Worm (Caenorhabditis elegans) whole organism, early embryonic: Measurements from ENCODE around the gene F38G1.3.

Experiments
- B0310.2 ChIP-seq: sonication (generic microtip); optimal IDR thresholded peaks from 2 replicates; lab custom pipeline; 2016; ENCODE audit warnings: mild to moderate bottlenecking, missing genetic modification characterization, missing compliant biosample characterization
- aly-1 ChIP-seq: sonication (generic microtip); optimal IDR thresholded peaks from 2 replicates; lab custom pipeline; 2016; ENCODE audit warnings: missing genetic modification characterization, missing compliant biosample characterization
- ama-1 ChIP-seq: fragments of 150-350 bp; optimal IDR thresholded peaks from 2 replicates; lab custom pipeline; 2014
- ceh-13 ChIP-seq: fragments of 200-800 bp; sonication (Bioruptor generic); optimal IDR thresholded peaks from 2 replicates; lab custom pipeline; 2018; ENCODE audit warnings: mild to moderate bottlenecking, missing genetic modification characterization, missing compliant biosample characterization
- ceh-36 ChIP-seq: sonication (generic microtip); optimal IDR thresholded peaks from 2 replicates; lab custom pipeline; 2016; ENCODE audit warnings: missing genetic modification characterization, inconsistent platforms, missing compliant biosample characterization
- ets-7 ChIP-seq: sonication (generic microtip); optimal IDR thresholded peaks from 2 replicates; lab custom pipeline; 2016; ENCODE audit warnings: missing genotype, missing genetic modification characterization, missing compliant biosample characterization
- flt-1 ChIP-seq: fragments of 200-800 bp; sonication (Bioruptor generic); IDR thresholded peaks from 2 replicates; pipeline ENCODE4 v1.3.6; 2022; ENCODE audit warnings: missing genetic modification characterization, missing compliant biosample characterization
- hnd-1 ChIP-seq: sonication (generic microtip); optimal IDR thresholded peaks from 2 replicates; lab custom pipeline; 2016; ENCODE audit warnings: missing genetic modification characterization, missing compliant biosample characterization
- sea-1 ChIP-seq: fragments of 200-800 bp; sonication (Bioruptor generic); conservative IDR thresholded peaks from 2 replicates; pipeline ENCODE4 v1.3.6; 2022; ENCODE audit warnings: missing genetic modification characterization, missing compliant biosample characterization
- tbx-11 ChIP-seq: fragments of 200-800 bp; sonication (Bioruptor generic); IDR thresholded peaks from 2 replicates; pipeline ENCODE4 v1.3.6; 2022; ENCODE audit warnings: missing genetic modification characterization, missing compliant biosample characterization
- tra-4 ChIP-seq: sonication (generic microtip); optimal IDR thresholded peaks from 2 replicates; lab custom pipeline; 2017; ENCODE audit warnings: missing genetic modification characterization, missing compliant biosample characterization

DNA sequence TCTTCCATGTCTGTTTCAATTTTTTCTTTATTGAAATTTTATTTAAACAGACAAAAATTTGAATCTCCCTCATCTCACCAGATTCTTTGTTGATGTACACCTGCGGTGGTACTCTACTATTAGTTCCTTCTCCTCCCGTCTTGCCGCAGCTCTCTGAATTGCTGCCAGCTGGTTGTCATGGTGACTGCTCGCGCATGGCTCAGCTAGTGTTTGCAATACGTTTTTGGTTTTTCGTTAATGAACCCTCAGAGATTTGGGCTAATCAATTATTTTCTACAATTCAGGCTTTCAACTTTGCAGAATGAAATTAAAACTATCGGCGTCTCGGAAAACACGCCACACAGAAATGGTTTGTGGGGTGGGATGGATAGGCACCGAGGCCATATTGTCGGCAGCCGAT is 4.8 kb downstream of the F38G1.3 start, which contains the start of gene che-2:
- TF ChIP-seq B0310.2 (tag; lab: Kevin White, UChicago) (no peak), tra-4 (tag; lab: Kevin White, UChicago) (no peak), sea-1 (GFP tag; lab: Robert Waterston, UW) (no peak), ets-7 (tag; lab: Kevin White, UChicago) (no peak), ama-1 (no peak), tbx-11 (GFP tag; lab: Robert Waterston, UW) (no peak), aly-1 (no peak), flt-1 (GFP tag; lab: Robert Waterston, UW) (no peak), hnd-1 (no peak), ceh-13 (GFP tag; lab: Kevin White, UChicago) (no peak), ceh-36 (tag; lab: Kevin White, UChicago) (no peak)
